Worm (Caenorhabditis elegans): ENCODE results near the gene Y17G9A.2.
A peak's percentile ranks its signal among the peaks of the same experiment; 100 is the strongest.

- peak; percentile 91 for TF ChIP-seq W03F9.2 (tag; optimal IDR thresholded peaks at IDR 0.05)
- no peak for TF ChIP-seq him-1 (tag; optimal IDR thresholded peaks at IDR 0.05)
Measured at ce11 chrIV:4810377-4810984, 45.6 kb downstream of the Y17G9A.2 start, which contains the start of gene eif-1.A.
